Fruit fly (Drosophila melanogaster) Kc167 (cell line): Measurements from ENCODE around the gene CG45207.

Source experiments
- Myc ChIP-seq: fragments of >200 bp; optimal IDR thresholded peaks from 2 replicates; lab custom pipeline; 2017; ENCODE audit warnings: missing external identifiers
- Sin3A ChIP-seq: fragments of >200 bp; optimal IDR thresholded peaks from 2 replicates; lab custom pipeline; 2018; ENCODE audit warnings: missing external identifiers
- h ChIP-seq: fragments of >200 bp; optimal IDR thresholded peaks from 3 replicates; lab custom pipeline; 2018; ENCODE audit warnings: missing external identifiers
- insv ChIP-seq: fragments of >200 bp; optimal IDR thresholded peaks from 3 replicates; lab custom pipeline; 2018; ENCODE audit warnings: missing external identifiers
- psq ChIP-seq: fragments of >200 bp; optimal IDR thresholded peaks from 2 replicates; lab custom pipeline; 2017; ENCODE audit warnings: missing external identifiers
- ttk ChIP-seq: sonication (Bioruptor generic); optimal IDR thresholded peaks from 2 replicates; lab custom pipeline; 2017; ENCODE audit warnings: missing external identifiers

DNA sequence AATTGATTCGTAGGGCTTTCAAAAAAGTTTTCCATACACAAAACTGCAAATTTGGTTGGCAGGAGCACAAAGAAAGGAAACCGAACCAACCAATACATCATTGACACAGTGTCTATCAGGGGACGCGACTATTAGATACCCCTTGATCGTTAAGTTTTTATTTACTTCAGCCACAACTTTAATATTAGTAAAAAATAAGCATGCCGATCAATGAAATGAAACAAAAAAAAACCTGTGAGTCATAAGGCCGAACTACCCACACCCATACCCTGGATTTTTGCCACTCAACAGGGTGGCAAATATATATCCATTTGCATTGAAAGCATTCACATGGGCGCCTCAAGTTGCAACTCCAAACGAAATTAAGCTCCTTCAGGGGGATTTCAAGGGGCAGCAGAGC lies 41.1 kb upstream of the CG45207 start:
- TF ChIP-seq Myc (lab: Kevin White, UChicago) = no peak
- TF ChIP-seq psq (lab: Kevin White, UChicago) = no peak
- no peak for TF ChIP-seq insv (lab: Kevin White, UChicago)
- TF ChIP-seq ttk (lab: Kevin White, UChicago) = no peak
- no peak for TF ChIP-seq h (lab: Kevin White, UChicago)
- no peak for TF ChIP-seq Sin3A
